Worm (Caenorhabditis elegans) whole organism, dauer: ENCODE measurements around the gene F47B10.9.

Experiments used
- unc-62 ChIP-seq: sonication (generic microtip); optimal IDR thresholded peaks from 2 replicates; lab custom pipeline; 2017; ENCODE audit warnings: missing biosample characterization, missing genetic modification reagents, missing genetic modification characterization

F47B10.9 gene

DNA sequence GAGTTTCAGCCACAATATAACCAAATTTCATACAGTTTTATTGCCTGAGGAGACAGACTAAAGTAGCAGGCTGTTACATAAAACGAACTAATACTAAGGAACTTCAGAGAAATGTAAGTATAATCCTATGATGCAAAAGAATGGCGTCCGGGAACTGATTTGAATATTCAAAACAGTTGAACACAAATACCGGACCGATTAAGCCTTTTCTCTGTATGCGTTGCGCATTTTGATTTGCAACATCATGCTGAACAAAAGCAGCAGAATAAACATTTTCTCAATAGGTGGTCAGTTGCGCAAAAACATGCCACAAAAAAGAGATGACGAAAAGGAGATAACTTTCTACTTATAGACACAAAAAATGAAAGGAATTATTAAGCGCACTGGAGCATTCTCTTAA, 10.2 kb upstream of the F47B10.9 start:
- no peak for TF ChIP-seq unc-62 (GFP tag; lab: Kevin White, UChicago)

DNA sequence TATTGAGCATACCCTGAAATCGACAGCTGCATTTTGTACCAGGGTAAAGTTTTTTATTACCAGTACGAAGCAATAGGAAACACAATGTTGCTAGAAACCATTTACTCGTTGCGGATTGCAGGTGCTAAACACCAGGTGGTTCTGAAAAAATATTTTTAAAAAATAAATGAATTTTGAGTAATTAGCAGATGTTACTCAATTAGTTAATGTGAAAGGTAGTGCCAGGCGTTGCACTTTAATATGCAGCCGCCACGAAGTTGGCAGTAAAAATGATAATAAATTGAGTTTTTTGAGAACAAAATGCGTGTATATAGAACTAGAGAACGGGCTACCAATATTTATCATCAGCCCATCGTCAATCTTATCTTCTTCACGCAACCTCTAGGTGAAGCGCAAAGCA, 5.7 kb upstream of the F47B10.9 start, which contains the start of gene nstp-9:
Gene nstp-9, minus strand, starts transcription at position 101 of the 400 bp plus-strand sequence.
- TF ChIP-seq unc-62 (GFP tag; lab: Kevin White, UChicago) = no peak

DNA sequence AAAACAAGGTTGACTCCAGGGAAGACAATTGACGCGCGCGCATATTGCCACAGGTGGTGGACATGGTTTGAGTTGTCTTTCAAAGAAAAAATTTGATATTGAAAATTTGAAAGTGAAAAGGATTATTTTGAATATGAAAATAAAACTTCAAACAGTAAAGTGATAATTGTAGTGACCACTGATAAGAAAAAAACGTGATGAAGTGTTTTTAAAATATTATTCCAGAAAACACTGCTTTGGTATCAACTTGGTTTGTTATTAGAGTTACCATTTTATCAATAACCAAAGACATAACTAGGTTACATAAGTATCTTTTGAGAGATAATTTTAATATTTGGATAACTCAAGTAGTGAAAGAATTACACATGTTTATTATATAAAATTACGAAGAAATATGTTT, 2.3 kb upstream of the F47B10.9 start:
- no peak for TF ChIP-seq unc-62 (GFP tag; lab: Kevin White, UChicago)

DNA sequence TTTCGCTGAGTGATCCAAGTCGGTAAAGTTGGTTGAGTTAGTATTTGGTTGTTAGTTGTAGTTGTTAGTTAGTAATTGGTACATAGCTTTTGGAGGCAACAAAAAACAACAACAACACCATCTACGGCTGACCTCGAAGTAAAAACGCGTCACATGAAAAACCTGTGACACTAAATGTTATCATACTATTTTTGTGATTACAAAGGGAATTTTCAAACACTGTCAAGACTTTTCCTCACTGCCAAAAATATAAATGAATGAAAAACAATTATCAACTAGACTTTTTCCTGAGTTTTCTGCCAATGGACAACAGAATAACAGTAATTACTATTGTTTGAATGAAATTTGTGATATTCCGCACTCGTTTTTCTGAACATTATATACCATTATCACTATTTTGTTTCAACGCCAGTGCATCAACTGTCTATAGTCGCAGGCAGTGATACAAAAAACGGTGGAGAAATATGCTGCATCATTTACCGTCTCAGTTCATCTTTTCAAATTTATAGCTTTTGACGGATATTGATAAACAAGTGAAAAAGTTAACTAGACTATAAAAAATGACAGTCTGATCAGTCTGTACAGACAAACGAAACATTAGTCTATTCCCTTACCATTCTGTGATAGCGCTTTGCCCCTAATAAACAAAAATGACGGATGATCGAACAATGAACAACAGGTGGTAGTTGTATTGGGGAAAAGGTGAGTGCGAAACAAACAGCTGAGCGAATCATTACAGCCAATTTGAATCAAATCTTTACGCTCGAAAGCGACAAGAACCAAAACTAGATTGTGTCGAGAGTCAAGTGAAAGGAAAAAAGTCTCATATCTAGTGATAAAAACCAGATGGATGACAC, 768 bp upstream of the F47B10.9 start:
- TF ChIP-seq unc-62 (GFP tag; lab: Kevin White, UChicago) = no peak

DNA sequence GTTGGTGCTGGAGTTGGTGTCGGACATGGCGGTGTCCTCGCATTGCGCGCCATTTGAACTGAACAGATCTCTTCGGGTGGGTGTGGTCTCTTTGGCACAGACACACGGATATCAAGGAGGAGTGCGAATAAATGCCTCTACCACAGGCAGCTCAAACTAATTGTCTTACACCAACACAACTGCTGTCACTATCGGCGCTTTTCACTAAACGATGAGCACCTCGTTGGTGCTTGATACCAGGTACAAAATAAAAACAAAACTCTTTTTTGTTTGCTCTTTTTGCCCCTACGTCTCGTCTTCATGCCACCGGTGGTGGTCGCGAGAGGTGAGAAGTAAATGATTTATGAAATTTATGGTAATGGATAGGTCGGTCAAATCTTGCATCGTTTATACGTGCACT, 3.2 kb downstream of the F47B10.9 start, which contains the start of gene F47B10.8:
Gene F47B10.8, minus strand, starts transcription at position 101 of the 400 bp plus-strand sequence.
- TF ChIP-seq unc-62 (GFP tag; lab: Kevin White, UChicago) = no peak

DNA sequence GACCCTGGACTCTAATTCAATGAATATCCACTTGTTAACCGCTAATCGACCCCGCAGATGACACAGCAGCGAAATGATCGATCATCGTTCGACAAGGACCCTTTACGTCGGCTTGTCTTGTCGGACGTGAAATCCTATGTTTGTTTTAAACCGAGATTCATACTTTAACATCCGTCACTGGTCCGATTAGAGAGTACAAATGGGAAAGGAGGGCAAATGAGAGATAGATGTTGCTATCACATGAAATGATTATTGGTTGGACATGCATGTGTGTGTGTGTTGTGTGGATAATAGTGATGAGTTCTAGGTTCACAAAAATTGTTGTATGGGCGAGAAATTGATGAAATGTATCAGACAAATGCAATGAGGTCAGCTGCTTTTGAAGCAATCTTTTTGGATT, 4.2 kb downstream of the F47B10.9 start:
- no peak for TF ChIP-seq unc-62 (GFP tag; lab: Kevin White, UChicago)

DNA sequence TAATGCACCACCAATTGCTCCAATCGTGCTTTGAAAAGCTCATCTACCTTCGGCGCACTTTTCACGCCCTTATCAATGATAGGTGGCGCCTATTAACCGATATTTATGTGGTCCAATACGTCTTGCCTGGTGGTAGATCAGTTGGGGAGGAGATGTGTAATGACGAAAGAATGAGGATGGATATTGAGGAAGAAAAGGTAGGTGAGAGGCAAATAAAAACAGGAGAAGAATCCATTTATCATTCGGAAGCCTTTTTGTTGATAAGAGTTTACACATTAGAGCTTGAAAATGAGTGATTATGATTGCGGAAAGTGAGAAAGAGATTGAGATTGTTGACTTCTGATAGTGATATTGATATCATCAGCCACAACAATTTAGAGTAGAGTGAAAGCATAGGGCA, 6.5 kb downstream of the F47B10.9 start:
- TF ChIP-seq unc-62 (GFP tag; lab: Kevin White, UChicago) = no peak

DNA sequence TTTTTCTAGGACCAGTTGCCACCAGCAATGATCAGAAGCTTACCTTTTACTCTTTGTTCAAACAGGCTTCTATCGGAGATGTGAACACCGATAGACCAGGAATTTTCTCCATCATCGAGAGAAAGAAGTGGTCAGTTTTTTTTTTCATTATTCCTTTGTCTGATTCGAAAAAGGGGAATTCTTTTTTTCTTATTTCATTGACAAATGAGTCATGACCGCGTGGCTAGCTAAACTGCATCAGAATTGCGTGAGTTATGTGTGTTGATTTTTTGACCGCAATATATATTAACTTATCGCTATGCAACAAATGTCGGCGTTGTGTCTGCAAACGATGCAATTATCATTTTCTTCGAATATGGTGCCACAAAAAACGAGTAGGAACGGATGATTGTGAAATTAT, 10.5 kb downstream of the F47B10.9 start:
- TF ChIP-seq unc-62 (GFP tag; lab: Kevin White, UChicago) = no peak

DNA sequence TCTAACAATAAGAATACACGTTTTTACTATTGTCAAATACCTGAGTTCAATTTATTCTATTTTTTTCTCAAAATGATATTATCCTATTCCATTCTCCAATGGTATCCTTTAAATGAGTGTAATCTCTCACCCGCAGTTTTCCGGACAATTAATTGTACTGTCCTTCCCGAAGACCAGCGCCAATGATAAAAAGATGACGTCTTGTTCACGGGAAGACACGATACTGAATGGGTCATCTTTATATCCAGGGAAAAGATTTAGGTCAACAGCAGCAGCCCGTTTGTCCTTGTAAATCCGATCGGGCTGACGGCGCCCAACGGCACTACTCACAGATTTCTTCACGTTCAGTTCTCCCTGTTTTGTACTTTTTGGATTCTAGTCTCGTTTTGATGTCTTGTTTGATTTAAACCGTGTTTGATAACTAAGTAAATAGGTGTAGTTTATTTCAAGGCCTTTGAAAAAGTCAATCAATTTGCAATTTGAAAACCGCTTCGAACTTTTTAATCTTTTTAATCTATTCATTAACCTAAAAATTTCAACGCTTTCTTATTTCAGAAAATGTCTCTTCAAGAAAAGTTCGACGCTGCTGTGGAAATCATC, 11.1 kb downstream of the F47B10.9 start, which contains the start of gene acbp-3:
Gene acbp-3, plus strand, starts transcription at position 550 of the 600 bp plus-strand sequence.
- no peak for TF ChIP-seq unc-62 (GFP tag; lab: Kevin White, UChicago)

DNA sequence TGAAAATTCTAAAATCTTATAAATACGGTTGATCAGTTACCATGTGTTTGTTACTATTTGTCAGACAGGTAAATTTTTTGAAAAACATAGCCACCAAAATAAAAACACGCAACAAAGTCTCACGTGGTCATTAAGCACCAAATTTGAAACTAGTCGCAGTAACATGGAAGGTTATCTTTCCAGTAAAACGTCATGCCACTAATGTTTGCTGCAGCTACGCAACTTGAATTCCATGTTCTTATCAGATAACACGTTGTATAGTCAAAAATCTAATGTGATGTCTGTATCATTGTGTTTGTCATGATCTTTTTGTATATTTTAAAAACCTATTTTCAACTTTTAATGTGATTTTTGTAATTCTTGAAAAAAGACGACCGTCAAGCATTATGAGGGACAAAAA, 12.1 kb downstream of the F47B10.9 start:
- no peak for TF ChIP-seq unc-62 (GFP tag; lab: Kevin White, UChicago)

DNA sequence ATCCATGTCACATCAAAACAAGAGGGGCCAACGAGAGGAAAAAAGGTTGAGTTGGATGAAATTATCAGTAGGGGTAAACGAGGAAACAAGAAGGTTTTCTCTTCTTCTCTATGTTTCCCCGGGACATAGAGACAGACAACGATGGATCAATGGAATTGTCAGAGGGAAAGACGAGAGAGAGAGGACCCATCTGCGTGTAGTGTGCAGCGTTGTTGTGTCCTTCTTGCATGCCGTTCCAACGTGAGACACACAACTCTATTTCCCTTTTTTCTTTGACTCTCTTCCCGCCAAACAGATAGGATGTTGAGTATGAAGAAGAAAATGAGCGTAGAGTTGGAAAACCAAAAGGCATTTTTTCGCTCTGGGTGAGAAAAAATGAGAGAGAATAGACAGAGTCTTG, 12.9 kb downstream of the F47B10.9 start:
- no peak for TF ChIP-seq unc-62 (GFP tag; lab: Kevin White, UChicago)

DNA sequence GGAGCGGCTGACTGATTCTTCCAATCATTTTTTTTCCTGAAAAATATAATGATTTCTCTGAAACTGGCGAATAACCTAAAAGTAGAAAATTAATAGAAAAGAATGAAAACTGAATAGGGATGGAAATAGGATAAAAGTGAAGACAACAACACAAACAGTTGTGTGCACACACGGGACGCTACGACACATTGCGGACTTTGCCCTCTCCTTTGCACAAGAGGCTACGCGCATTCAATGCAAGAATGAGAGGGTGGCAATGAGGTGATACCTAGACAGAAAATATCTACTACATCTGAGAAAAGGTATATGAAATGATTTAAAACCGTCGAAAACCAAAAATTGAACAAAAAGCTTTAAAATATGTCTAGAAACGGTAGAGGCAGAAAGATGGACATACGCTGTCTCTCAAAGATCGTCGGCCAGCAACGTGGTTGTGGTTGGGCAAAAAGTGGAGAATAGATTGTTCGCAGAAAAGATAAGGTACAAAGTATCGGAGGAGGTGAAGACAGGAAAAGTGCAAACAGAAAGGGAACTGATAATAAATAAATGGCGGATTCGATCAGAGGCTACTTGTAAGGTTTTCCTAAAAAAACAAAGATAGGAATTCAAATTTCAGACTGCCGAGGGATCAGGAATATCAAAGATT, 13.7 kb downstream of the F47B10.9 start, which contains the start of gene suca-1:
Gene suca-1, minus strand, starts transcription at position 36 of the 646 bp plus-strand sequence.
- no peak for TF ChIP-seq unc-62 (GFP tag; lab: Kevin White, UChicago)

DNA sequence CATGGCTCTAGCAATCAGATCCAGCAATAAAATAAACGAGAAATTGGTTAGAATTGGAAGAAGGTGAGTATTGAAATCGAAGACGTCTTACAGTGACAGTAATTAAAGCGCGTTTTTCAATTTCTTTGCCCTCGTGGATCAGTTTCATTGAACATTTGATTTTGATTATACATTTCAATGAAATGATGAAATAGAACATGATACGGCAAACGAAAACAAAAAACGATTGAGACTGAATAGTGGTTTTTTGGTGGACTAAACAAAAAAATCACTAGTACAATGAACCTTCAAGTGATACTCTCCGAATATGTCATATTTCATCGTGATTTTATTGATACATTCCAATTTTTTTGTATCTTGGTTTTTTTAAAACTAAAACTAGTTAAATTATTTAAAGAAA, 17.4 kb downstream of the F47B10.9 start, which contains the start of gene haly-1:
Gene haly-1, minus strand, starts transcription at position 101 of the 400 bp plus-strand sequence.
- TF ChIP-seq unc-62 (GFP tag; lab: Kevin White, UChicago) = no peak

DNA sequence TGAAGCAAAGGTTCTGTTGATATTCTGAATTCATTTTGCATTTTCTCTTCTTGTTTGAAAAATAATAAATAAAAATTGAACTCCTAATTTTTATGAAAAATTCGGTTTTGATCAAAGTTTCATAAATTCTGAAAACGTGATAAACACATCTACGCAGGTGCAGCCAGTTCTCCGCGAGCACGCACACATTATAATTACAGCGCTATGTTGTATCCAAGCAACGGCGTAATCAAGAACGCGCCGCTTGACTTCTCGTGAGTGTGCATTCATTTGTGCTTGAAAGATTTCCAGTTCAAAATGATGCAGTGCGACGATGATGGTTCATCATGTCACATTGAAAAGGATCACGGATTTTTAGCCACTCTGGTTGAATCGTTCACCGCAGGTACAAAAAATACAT, 22.0 kb downstream of the F47B10.9 start, which contains the start of gene F47B10.3:
Gene F47B10.3, plus strand, starts transcription at position 301 of the 400 bp plus-strand sequence.
- no peak for TF ChIP-seq unc-62 (GFP tag; lab: Kevin White, UChicago)

DNA sequence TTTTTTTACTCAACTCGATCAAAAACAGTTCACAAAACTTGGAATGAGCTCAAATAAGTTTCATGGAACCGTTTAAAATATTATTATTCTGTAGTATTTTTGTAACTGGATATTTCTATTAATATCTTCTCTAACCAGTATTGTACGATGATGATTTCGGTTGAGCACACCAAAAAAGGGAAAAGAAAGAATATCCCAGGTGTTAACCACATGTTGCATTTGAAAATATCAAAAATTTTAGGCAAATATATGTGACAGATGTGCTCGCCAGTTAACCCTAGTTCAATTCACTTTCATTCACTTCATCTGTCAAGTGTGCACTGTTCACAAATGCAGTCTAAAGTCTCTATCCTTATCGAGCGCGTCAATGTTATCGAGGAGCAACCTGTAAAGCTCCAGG, 22.9 kb downstream of the F47B10.9 start, which contains the start of gene F47B10.4:
Gene F47B10.4, plus strand, starts transcription at position 301 of the 400 bp plus-strand sequence.
- no peak for TF ChIP-seq unc-62 (GFP tag; lab: Kevin White, UChicago)

DNA sequence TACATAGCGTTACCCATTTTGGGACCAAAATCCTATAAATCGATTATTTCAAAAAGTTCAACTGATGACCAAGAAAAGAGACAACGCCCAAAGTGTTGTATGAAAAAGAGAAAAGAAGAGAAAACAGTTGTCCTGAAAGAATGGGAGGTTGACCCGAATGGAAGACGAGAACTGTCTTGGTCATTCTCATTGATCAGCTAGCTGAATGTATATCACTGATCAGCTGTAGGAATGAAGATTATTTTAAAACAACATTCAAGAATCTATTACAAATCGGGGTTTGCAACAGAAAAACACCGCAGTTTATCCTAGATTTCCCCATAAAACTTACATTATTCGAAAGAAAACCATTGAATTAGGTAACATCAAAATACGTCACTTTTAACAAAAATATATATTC, 23.4 kb downstream of the F47B10.9 start, which contains the start of gene F47B10.5:
Gene F47B10.5, minus strand, starts transcription at position 101 of the 400 bp plus-strand sequence.
- no peak for TF ChIP-seq unc-62 (GFP tag; lab: Kevin White, UChicago)
